Fruit fly (Drosophila melanogaster) whole organism, prepupa: ENCODE data around the gene RpL13A.

Experiments
- Blimp-1 ChIP-seq: fragments of 200-800 bp; sonication (Bioruptor generic); optimal IDR thresholded peaks from 3 replicates; lab custom pipeline; 2017; ENCODE audit warnings: missing biosample characterization, missing genetic modification characterization, mild to moderate bottlenecking, moderate library complexity, missing genetic modification reagents
- CG10631 ChIP-seq: fragments of 200-800 bp; sonication (Bioruptor generic); optimal IDR thresholded peaks from 2 replicates; lab custom pipeline; 2016; ENCODE audit warnings: missing biosample characterization, missing genetic modification characterization
- CG10669 ChIP-seq: fragments of 200-800 bp; sonication (Bioruptor generic); optimal IDR thresholded peaks from 3 replicates; lab custom pipeline; 2018; ENCODE audit warnings: missing biosample characterization, mild to moderate bottlenecking, missing genetic modification characterization, moderate library complexity
- CG11762 ChIP-seq: fragments of 200-800 bp; sonication (Bioruptor generic); optimal IDR thresholded peaks from 3 replicates; lab custom pipeline; 2016; ENCODE audit warnings: missing biosample characterization, missing genetic modification characterization; ENCODE audit not compliant: insufficient read depth
- CG11902 ChIP-seq: fragments of 200-800 bp; sonication (Bioruptor generic); optimal IDR thresholded peaks from 3 replicates; lab custom pipeline; 2016; ENCODE audit warnings: missing biosample characterization, missing genetic modification characterization
- CG1621 ChIP-seq: fragments of 200-800 bp; sonication (Bioruptor generic); optimal IDR thresholded peaks from 3 replicates; lab custom pipeline; 2018; ENCODE audit warnings: missing biosample characterization, mild to moderate bottlenecking, missing genetic modification characterization
- CG16779 ChIP-seq: fragments of 200-800 bp; sonication (Bioruptor generic); optimal IDR thresholded peaks from 3 replicates; lab custom pipeline; 2017; ENCODE audit warnings: missing biosample characterization, mild to moderate bottlenecking, missing genetic modification characterization
- CG3032 ChIP-seq: fragments of 200-800 bp; optimal IDR thresholded peaks from 2 replicates; lab custom pipeline; 2019; ENCODE audit warnings: missing biosample characterization, mild to moderate bottlenecking, missing genetic modification characterization, moderate library complexity
- CG31627 ChIP-seq: fragments of 200-800 bp; sonication (Bioruptor generic); optimal IDR thresholded peaks from 3 replicates; lab custom pipeline; 2016; ENCODE audit warnings: missing biosample characterization, missing genetic modification characterization
- CG32006 ChIP-seq: fragments of 200-800 bp; sonication (Bioruptor generic); optimal IDR thresholded peaks from 3 replicates; lab custom pipeline; 2017; ENCODE audit warnings: missing biosample characterization, mild to moderate bottlenecking, missing genetic modification characterization
- CG34406 ChIP-seq: fragments of 200-800 bp; sonication (Bioruptor generic); optimal IDR thresholded peaks from 3 replicates; lab custom pipeline; 2016; ENCODE audit warnings: missing biosample characterization, missing genetic modification characterization
- CG3919 ChIP-seq: fragments of 200-800 bp; sonication (Bioruptor generic); optimal IDR thresholded peaks from 3 replicates; lab custom pipeline; 2016; ENCODE audit warnings: missing biosample characterization, missing genetic modification characterization
- CG6163 ChIP-seq: fragments of 200-800 bp; sonication (Bioruptor generic); IDR thresholded peaks from 3 replicates; pipeline ENCODE4 v1.3.6; 2022; ENCODE audit warnings: missing biosample characterization, missing genetic modification characterization
- CG6276 ChIP-seq: fragments of 200-800 bp; sonication (Bioruptor generic); optimal IDR thresholded peaks from 2 replicates; lab custom pipeline; 2017; ENCODE audit warnings: missing biosample characterization, mild to moderate bottlenecking, missing genetic modification characterization
- CG6792 ChIP-seq: fragments of 200-800 bp; sonication (Bioruptor generic); optimal IDR thresholded peaks from 3 replicates; lab custom pipeline; 2016; ENCODE audit warnings: missing biosample characterization, missing genetic modification characterization
- CG6808 ChIP-seq: fragments of 200-800 bp; sonication (Bioruptor generic); optimal IDR thresholded peaks from 3 replicates; lab custom pipeline; 2017; ENCODE audit warnings: missing biosample characterization, missing genetic modification characterization, mild to moderate bottlenecking, moderate library complexity, missing genetic modification reagents
- CG6854 ChIP-seq: fragments of 200-800 bp; sonication (Bioruptor generic); optimal IDR thresholded peaks from 2 replicates; lab custom pipeline; 2017; ENCODE audit warnings: missing biosample characterization, mild to moderate bottlenecking, missing genetic modification characterization
- CG8119 ChIP-seq: fragments of 200-800 bp; sonication (Bioruptor generic); IDR thresholded peaks from 3 replicates; pipeline ENCODE4 v1.3.6; 2022; ENCODE audit warnings: missing biosample characterization, missing genetic modification characterization
- CG8319 ChIP-seq: fragments of 200-800 bp; sonication (Bioruptor generic); optimal IDR thresholded peaks from 3 replicates; lab custom pipeline; 2016; ENCODE audit warnings: missing biosample characterization, missing genetic modification characterization
- CG8632 ChIP-seq: fragments of 200-800 bp; sonication (Bioruptor generic); optimal IDR thresholded peaks from 3 replicates; lab custom pipeline; 2016; ENCODE audit warnings: missing biosample characterization, missing genetic modification characterization
- CG9139 ChIP-seq: fragments of 200-800 bp; sonication (Bioruptor generic); optimal IDR thresholded peaks from 3 replicates; lab custom pipeline; 2017; ENCODE audit warnings: missing biosample characterization, mild to moderate bottlenecking, missing genetic modification characterization
- Eip75B ChIP-seq: fragments of 200-800 bp; sonication (Bioruptor generic); optimal IDR thresholded peaks from 3 replicates; lab custom pipeline; 2016; ENCODE audit warnings: missing biosample characterization, missing genetic modification characterization
- Eip78C ChIP-seq: fragments of 200-800 bp; sonication (Bioruptor generic); peaks from one replicate; lab custom pipeline; 2016; ENCODE audit warnings: missing biosample characterization, missing genetic modification characterization
- Eip93F ChIP-seq: fragments of 200-800 bp; sonication (Bioruptor generic); optimal IDR thresholded peaks from 2 replicates; lab custom pipeline; 2016; ENCODE audit warnings: missing biosample characterization, mild to moderate bottlenecking, missing genetic modification characterization
- Ets96B ChIP-seq: fragments of 200-800 bp; optimal IDR thresholded peaks from 2 replicates; lab custom pipeline; 2019; ENCODE audit warnings: missing biosample characterization, mild to moderate bottlenecking, missing genetic modification characterization, moderate library complexity
- Gug ChIP-seq: fragments of 200-800 bp; sonication (Bioruptor generic); IDR thresholded peaks from 2 replicates; pipeline ENCODE4 v1.3.6; 2022; ENCODE audit warnings: missing biosample characterization, missing genetic modification characterization
- Hr38 ChIP-seq: sonication (Bioruptor generic); optimal IDR thresholded peaks from 2 replicates; lab custom pipeline; 2016; ENCODE audit warnings: missing biosample characterization, missing genetic modification characterization
- Hr4 ChIP-seq: fragments of 200-800 bp; sonication (Bioruptor generic); optimal IDR thresholded peaks from 3 replicates; lab custom pipeline; 2016; ENCODE audit warnings: missing biosample characterization, missing genetic modification characterization
- Lpt ChIP-seq: fragments of 200-800 bp; sonication (Bioruptor generic); optimal IDR thresholded peaks from 3 replicates; lab custom pipeline; 2016; ENCODE audit warnings: missing biosample characterization, missing genetic modification characterization
- Met ChIP-seq: fragments of 200-800 bp; sonication (Bioruptor generic); optimal IDR thresholded peaks from 3 replicates; lab custom pipeline; 2016; ENCODE audit warnings: missing biosample characterization, missing genetic modification characterization
- Sox102F ChIP-seq: fragments of 200-800 bp; sonication (Bioruptor generic); optimal IDR thresholded peaks from 2 replicates; lab custom pipeline; 2016; ENCODE audit warnings: missing biosample characterization, mild to moderate bottlenecking, missing genetic modification characterization
- Sox14 ChIP-seq: fragments of 200-800 bp; sonication (Bioruptor generic); optimal IDR thresholded peaks from 3 replicates; lab custom pipeline; 2016; ENCODE audit warnings: missing biosample characterization, missing genetic modification characterization
- achi ChIP-seq: fragments of 200-800 bp; sonication (Bioruptor generic); optimal IDR thresholded peaks from 3 replicates; lab custom pipeline; 2016; ENCODE audit warnings: missing biosample characterization, missing genetic modification characterization
- acj6 ChIP-seq: fragments of 200-800 bp; sonication (Bioruptor generic); optimal IDR thresholded peaks from 3 replicates; lab custom pipeline; 2016; ENCODE audit warnings: missing biosample characterization, missing genetic modification characterization
- cyc ChIP-seq: fragments of 200-800 bp; sonication (Bioruptor generic); optimal IDR thresholded peaks from 3 replicates; lab custom pipeline; 2016; ENCODE audit warnings: missing biosample characterization, missing genetic modification characterization
- dac ChIP-seq: fragments of 200-800 bp; sonication (Bioruptor generic); optimal IDR thresholded peaks from 2 replicates; lab custom pipeline; 2017; ENCODE audit warnings: missing biosample characterization, mild to moderate bottlenecking, missing genetic modification characterization
- dsx ChIP-seq: fragments of 200-800 bp; optimal IDR thresholded peaks from 3 replicates; lab custom pipeline; 2019; ENCODE audit warnings: missing biosample characterization, mild to moderate bottlenecking, missing genetic modification characterization, moderate library complexity; ENCODE audit not compliant: poor library complexity, severe bottlenecking
- esn ChIP-seq: fragments of 200-800 bp; sonication (Bioruptor generic); optimal IDR thresholded peaks from 2 replicates; lab custom pipeline; 2016; ENCODE audit warnings: missing biosample characterization, mild to moderate bottlenecking, missing genetic modification characterization, moderate library complexity
- fd85E ChIP-seq: fragments of 200-800 bp; sonication (Bioruptor generic); optimal IDR thresholded peaks from 3 replicates; lab custom pipeline; 2016; ENCODE audit warnings: missing biosample characterization, missing genetic modification characterization
- fkh ChIP-seq: fragments of 200-800 bp; sonication (Bioruptor generic); optimal IDR thresholded peaks from 3 replicates; lab custom pipeline; 2017; ENCODE audit warnings: missing biosample characterization, mild to moderate bottlenecking, missing genetic modification characterization, moderate library complexity
- lz ChIP-seq: fragments of 200-800 bp; sonication (Bioruptor generic); optimal IDR thresholded peaks from 3 replicates; lab custom pipeline; 2016; ENCODE audit warnings: missing biosample characterization, missing genetic modification characterization
- net ChIP-seq: fragments of 200-800 bp; sonication (Bioruptor generic); optimal IDR thresholded peaks from 3 replicates; lab custom pipeline; 2016; ENCODE audit warnings: missing biosample characterization, missing genetic modification characterization
- pdm3 ChIP-seq: fragments of 200-800 bp; sonication (Bioruptor generic); optimal IDR thresholded peaks from 3 replicates; lab custom pipeline; 2016; ENCODE audit warnings: missing biosample characterization, missing genetic modification characterization
- salr ChIP-seq, 2 experiments: fragments of 200-800 bp; sonication (Bioruptor generic); optimal IDR thresholded peaks; 3 replicates each; lab custom pipeline; 2016 to 2018; ENCODE audit warnings: missing biosample characterization in 2 of 2, missing genetic modification characterization in 2 of 2, mild to moderate bottlenecking in 1 of 2
- spab ChIP-seq: fragments of 200-800 bp; sonication (Bioruptor generic); optimal IDR thresholded peaks from 2 replicates; lab custom pipeline; 2017; ENCODE audit warnings: missing biosample characterization, mild to moderate bottlenecking, missing genetic modification characterization, missing genetic modification reagents
- ss ChIP-seq, 2 experiments: fragments of 200-800 bp; sonication (Bioruptor generic); optimal IDR thresholded peaks; 2 replicates in 1 of 2; 3 replicates in 1 of 2; lab custom pipeline; 2017 to 2018; ENCODE audit warnings: mild to moderate bottlenecking in 2 of 2, missing biosample characterization in 2 of 2, missing genetic modification characterization in 2 of 2, moderate library complexity in 1 of 2
- svp ChIP-seq: fragments of 200-800 bp; sonication (Bioruptor generic); peaks from one replicate; lab custom pipeline; 2016; ENCODE audit warnings: missing biosample characterization, missing genetic modification characterization
- vri ChIP-seq: fragments of 200-800 bp; sonication (Bioruptor generic); optimal IDR thresholded peaks from 3 replicates; lab custom pipeline; 2016; ENCODE audit warnings: missing biosample characterization, mild to moderate bottlenecking, missing genetic modification characterization

The RpL13A gene

DNA sequence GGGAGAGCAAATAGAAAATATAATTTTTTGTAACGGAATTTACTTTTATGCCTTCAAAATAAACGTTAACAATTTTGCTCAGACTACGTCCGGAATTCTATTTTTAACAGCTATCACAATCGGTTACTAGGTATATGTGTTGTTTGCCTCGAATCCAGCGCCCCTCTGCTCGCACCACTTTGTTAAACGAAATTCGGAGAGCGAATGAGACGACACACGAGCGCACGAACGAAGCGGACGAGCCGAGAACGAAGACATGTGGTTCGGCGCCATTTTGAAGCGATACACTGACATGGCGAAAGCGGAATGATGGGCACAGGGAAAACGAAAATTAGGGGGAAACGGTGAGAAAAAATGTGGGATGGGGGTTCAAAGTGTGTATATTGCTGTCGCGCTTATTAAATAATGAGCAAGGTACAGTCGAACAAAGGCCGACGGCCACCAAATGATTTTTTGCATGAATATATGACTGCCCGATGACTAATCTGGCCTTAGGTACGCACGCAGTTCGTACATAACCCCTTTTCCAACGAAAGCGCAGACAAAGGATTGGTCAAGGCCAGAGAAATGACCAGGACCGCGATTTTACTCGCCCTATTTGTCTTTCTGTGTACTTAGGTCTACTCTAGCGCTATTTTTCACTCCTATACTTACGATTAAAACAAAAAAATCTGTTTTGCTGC, 23.8 kb upstream of the RpL13A start:
- TF ChIP-seq spab (GFP tag; lab: Kevin White, UChicago) = no peak
- no peak for TF ChIP-seq esn
- no peak for TF ChIP-seq CG34406
- TF ChIP-seq Hr38 (GFP tag; lab: Kevin White, UChicago) = no peak
- no peak for TF ChIP-seq dac (GFP tag; lab: Kevin White, UChicago)
- TF ChIP-seq net = no peak
- no peak for TF ChIP-seq CG8319 (GFP tag; lab: Kevin White, UChicago)
- peak; percentile 69 for TF ChIP-seq Eip78C
- peak; percentile 56 for TF ChIP-seq fkh (GFP tag; lab: Kevin White, UChicago)
- TF ChIP-seq salr (GFP tag; optimal IDR thresholded peaks at IDR 0.05; lab: Kevin White, UChicago) = no peak
- no peak for TF ChIP-seq Hr4 (GFP tag; lab: Kevin White, UChicago)
- no peak for TF ChIP-seq CG10669 (GFP tag; lab: Kevin White, UChicago)
- no peak for TF ChIP-seq CG3032 (tag; lab: Kevin White, UChicago)
- TF ChIP-seq CG9139 (GFP tag; lab: Kevin White, UChicago) = peak; percentile 63
- peak; percentile 74 for TF ChIP-seq CG1621 (tag; lab: Kevin White, UChicago)
- TF ChIP-seq CG32006 (GFP tag; lab: Kevin White, UChicago) = no peak
- TF ChIP-seq lz = peak; percentile 7
- no peak for TF ChIP-seq CG31627 (GFP tag; lab: Kevin White, UChicago)
- peak; percentile 75 for TF ChIP-seq dsx (GFP tag; lab: Kevin White, UChicago)
- TF ChIP-seq ss (GFP tag; optimal IDR thresholded peaks at IDR 0.05; lab: Kevin White, UChicago) = peak; percentile 68 to 70
- TF ChIP-seq vri = peak; percentile 96
- no peak for TF ChIP-seq cyc (GFP tag; lab: Kevin White, UChicago)
- peak; percentile 43 for TF ChIP-seq CG16779 (tag; lab: Kevin White, UChicago)
- no peak for TF ChIP-seq CG8632
- TF ChIP-seq fd85E (GFP tag; lab: Kevin White, UChicago) = no peak
- peak; percentile 46 for TF ChIP-seq CG6808 (GFP tag; lab: Kevin White, UChicago)
- no peak for TF ChIP-seq achi (GFP tag; lab: Kevin White, UChicago)
- TF ChIP-seq CG6276 (GFP tag; lab: Kevin White, UChicago) = no peak
- TF ChIP-seq Eip93F (GFP tag; lab: Kevin White, UChicago) = peak; percentile 58
- peak; percentile 70 for TF ChIP-seq svp (GFP tag; lab: Kevin White, UChicago)
- TF ChIP-seq CG11762 (GFP tag; lab: Kevin White, UChicago) = no peak
- no peak for TF ChIP-seq Ets96B (tag; lab: Kevin White, UChicago)
- TF ChIP-seq CG6854 (GFP tag; lab: Kevin White, UChicago) = no peak
- TF ChIP-seq CG8119 (GFP tag; lab: Robert Waterston, UW) = no peak
- TF ChIP-seq acj6 (GFP tag; lab: Kevin White, UChicago) = no peak
- TF ChIP-seq Lpt (GFP tag; lab: Kevin White, UChicago) = peak; percentile 11
- TF ChIP-seq Eip75B (GFP tag; lab: Kevin White, UChicago) = peak; percentile 47
- TF ChIP-seq pdm3 (GFP tag; lab: Kevin White, UChicago) = no peak
- no peak for TF ChIP-seq Sox102F (GFP tag; lab: Kevin White, UChicago)
- TF ChIP-seq Sox14 (GFP tag; lab: Kevin White, UChicago) = peak; percentile 85

DNA sequence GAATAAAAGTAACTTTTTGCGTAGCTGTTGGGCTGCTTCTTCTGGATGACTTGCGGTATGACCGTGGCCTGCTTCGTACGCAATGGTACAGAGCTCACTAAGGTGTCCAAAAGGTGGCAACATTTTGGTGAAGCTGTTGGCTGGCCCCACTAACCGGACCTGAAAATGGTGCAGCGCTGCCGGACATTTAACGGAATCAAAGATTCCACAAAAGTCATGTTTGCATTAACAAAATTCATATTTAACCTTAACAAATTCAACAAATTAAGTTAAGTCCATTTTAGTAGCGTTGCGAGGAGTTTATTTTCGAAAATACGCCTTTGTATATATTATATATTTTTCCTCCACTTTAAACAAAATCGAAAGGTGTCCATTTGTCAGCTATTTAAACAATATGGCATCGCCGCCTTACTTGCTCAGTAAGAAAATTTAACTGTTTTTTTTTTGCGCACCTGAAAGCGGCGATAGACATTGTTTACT, 23.2 kb upstream of the RpL13A start, which contains the start of the genes kra and SecS:
Gene kra (minus strand): TSS at position 93 of the 480 bp plus-strand sequence.
Gene SecS (plus strand): TSS at position 390 of the 480 bp plus-strand sequence.
- TF ChIP-seq CG3032 (tag; lab: Kevin White, UChicago) (peak; percentile 44), vri (no peak), CG8632 (peak; percentile 46), CG3919 (GFP tag; lab: Kevin White, UChicago) (peak; percentile 42), CG11902 (GFP tag; lab: Kevin White, UChicago) (peak; percentile 40), cyc (GFP tag; lab: Kevin White, UChicago) (peak; percentile 55), fkh (GFP tag; lab: Kevin White, UChicago) (peak; percentile 86), CG31627 (GFP tag; lab: Kevin White, UChicago) (peak; percentile 68), Gug (GFP tag; lab: Robert Waterston, UW) (no peak), CG10631 (peak; percentile 64), CG6792 (GFP tag; lab: Kevin White, UChicago) (peak; percentile 47), acj6 (GFP tag; lab: Kevin White, UChicago) (peak; percentile 71), Met (GFP tag; lab: Kevin White, UChicago) (peak; percentile 67), CG6808 (GFP tag; lab: Kevin White, UChicago) (peak; percentile 38), Eip93F (GFP tag; lab: Kevin White, UChicago) (no peak), CG8319 (GFP tag; lab: Kevin White, UChicago) (peak; percentile 39), CG6163 (no peak), Hr4 (GFP tag; lab: Kevin White, UChicago) (peak; percentile 79), Sox102F (GFP tag; lab: Kevin White, UChicago) (no peak), lz (peak; percentile 69), Blimp-1 (GFP tag; lab: Kevin White, UChicago) (peak; percentile 19)
